Worm (Caenorhabditis elegans): ENCODE measurements around the gene F55H2.5.

The F55H2.5 gene

DNA sequence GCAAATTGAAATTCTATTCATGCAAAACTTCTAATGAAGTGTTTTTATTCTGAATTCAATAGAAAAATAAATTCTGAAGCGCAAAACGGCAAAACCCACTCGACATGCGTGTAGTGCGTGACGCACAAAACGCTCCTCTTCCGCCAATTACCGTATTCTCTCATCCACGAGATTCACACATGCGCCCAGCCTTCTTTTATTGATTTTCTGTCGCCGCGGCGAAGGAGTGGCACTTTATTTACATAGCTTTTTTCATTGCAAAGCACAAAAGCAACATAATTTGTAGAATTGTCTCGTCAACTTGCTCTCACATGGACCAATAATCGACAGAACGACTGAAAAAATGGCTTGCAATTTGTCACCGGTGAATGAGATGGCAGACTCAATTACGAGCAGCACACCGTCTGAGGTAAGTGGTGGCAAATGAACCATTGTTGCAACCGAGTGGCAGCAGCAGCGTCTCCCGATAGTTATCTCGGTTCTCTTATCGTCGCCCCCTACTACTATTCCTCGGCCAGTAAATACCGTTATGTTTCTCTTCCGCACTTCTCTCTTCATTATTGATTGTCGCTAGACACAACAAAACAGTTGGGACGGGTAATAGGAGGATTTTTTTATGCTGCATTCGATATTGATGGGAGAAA, 34.9 kb downstream of the F55H2.5 start, which contains the start of gene unc-16:
unc-16 (plus strand) TSS at position 243 of the 644 bp plus-strand sequence.
- TF ChIP-seq ceh-48 (tag; optimal IDR thresholded peaks at IDR 0.05) (peak; percentile 99), unc-42 (tag; optimal IDR thresholded peaks at IDR 0.05) (peak; percentile 36), unc-55 (GFP tag; optimal IDR thresholded peaks at IDR 0.05) (peak; percentile 90), nhr-11 (tag; optimal IDR thresholded peaks at IDR 0.05) (no peak), elt-2 (tag; optimal IDR thresholded peaks at IDR 0.05) (peak; percentile 47), ceh-19 (GFP tag; optimal IDR thresholded peaks at IDR 0.05) (no peak), nfya-1 (tag; optimal IDR thresholded peaks at IDR 0.05) (peak; percentile 95), hlh-13 (GFP tag; optimal IDR thresholded peaks at IDR 0.05) (no peak), ztf-16 (tag; optimal IDR thresholded peaks at IDR 0.05) (peak; percentile 56), pqm-1 (tag; optimal IDR thresholded peaks at IDR 0.05) (no peak), ref-2 (tag; optimal IDR thresholded peaks at IDR 0.05) (peak; percentile 25), hlh-30 (tag; optimal IDR thresholded peaks at IDR 0.05; ENCODE audit: insufficient read depth) (peak; percentile 93), pha-4 (tag; optimal IDR thresholded peaks at IDR 0.05) (peak; percentile 78), syd-9 (tag; optimal IDR thresholded peaks at IDR 0.05) (no peak), madf-2 (tag; optimal IDR thresholded peaks at IDR 0.05) (no peak), ceh-34 (tag; optimal IDR thresholded peaks at IDR 0.05) (peak; percentile 70), rnt-1 (tag; optimal IDR thresholded peaks at IDR 0.05) (peak; percentile 36), ets-4 (tag; optimal IDR thresholded peaks at IDR 0.05) (peak; percentile 40), hlh-8 (tag; optimal IDR thresholded peaks at IDR 0.05) (peak; percentile 55), unc-86 (tag; optimal IDR thresholded peaks at IDR 0.05) (peak; percentile 0), ceh-31 (tag; optimal IDR thresholded peaks at IDR 0.05) (peak; percentile 84), K09A11.1 (tag; optimal IDR thresholded peaks at IDR 0.05; ENCODE audit: insufficient read depth) (no peak), pax-1 (tag; optimal IDR thresholded peaks at IDR 0.05) (no peak), mec-3 (tag; optimal IDR thresholded peaks at IDR 0.05; ENCODE audit: borderline replicate concordance) (no peak), tbx-2 (tag; optimal IDR thresholded peaks at IDR 0.05) (peak; percentile 74), ama-1 (optimal IDR thresholded peaks at IDR 0.05) (peak; percentile 1), fkh-10 (GFP tag; optimal IDR thresholded peaks at IDR 0.05) (no peak), hlh-15 (tag; optimal IDR thresholded peaks at IDR 0.05) (no peak), ceh-18 (tag; optimal IDR thresholded peaks at IDR 0.05) (peak; percentile 58), tbx-7 (tag; optimal IDR thresholded peaks at IDR 0.05) (no peak)

ce11 chrIII:9556300-9556699, 45.0 kb downstream of the F55H2.5 start, which contains the start of gene ZK1098.11:
Gene ZK1098.11, plus strand, starts transcription at chrIII:9556600.
- TF ChIP-seq ceh-22 (tag; optimal IDR thresholded peaks at IDR 0.05): no peak
- no peak for TF ChIP-seq pros-1 (tag; optimal IDR thresholded peaks at IDR 0.05)
- TF ChIP-seq odd-2 (tag; optimal IDR thresholded peaks at IDR 0.05): no peak
- TF ChIP-seq pag-3 (tag; optimal IDR thresholded peaks at IDR 0.05; ENCODE audit: borderline replicate concordance): no peak
- no peak for TF ChIP-seq npax-4 (tag; optimal IDR thresholded peaks at IDR 0.05)
- no peak for TF ChIP-seq pha-2 (tag; optimal IDR thresholded peaks at IDR 0.05)
- no peak for TF ChIP-seq C08G9.2 (tag; optimal IDR thresholded peaks at IDR 0.05)
- no peak for TF ChIP-seq ceh-14 (tag; optimal IDR thresholded peaks at IDR 0.05)
- no peak for TF ChIP-seq hlh-15 (tag; optimal IDR thresholded peaks at IDR 0.05)
- TF ChIP-seq madf-2 (tag; optimal IDR thresholded peaks at IDR 0.05): no peak
- TF ChIP-seq unc-86 (tag; optimal IDR thresholded peaks at IDR 0.05): no peak
- no peak for TF ChIP-seq lim-6 (tag; optimal IDR thresholded peaks at IDR 0.05)
- TF ChIP-seq che-1 (tag; optimal IDR thresholded peaks at IDR 0.05): no peak
- TF ChIP-seq elt-2 (tag; optimal IDR thresholded peaks at IDR 0.05): no peak
- TF ChIP-seq hlh-8 (tag; optimal IDR thresholded peaks at IDR 0.05): no peak
- TF ChIP-seq tbx-2 (tag; optimal IDR thresholded peaks at IDR 0.05): no peak
- no peak for TF ChIP-seq fkh-10 (GFP tag; optimal IDR thresholded peaks at IDR 0.05)

ce11 chrIII:9558463-9558862, 47.2 kb downstream of the F55H2.5 start, which contains the start of gene C48B4.6:
Gene C48B4.6, minus strand, starts transcription at chrIII:9558563.
- TF ChIP-seq fkh-6 (tag; optimal IDR thresholded peaks at IDR 0.05): no peak
- no peak for TF ChIP-seq ceh-2 (tag; optimal IDR thresholded peaks at IDR 0.05)
- no peak for TF ChIP-seq T23F11.4 (GFP tag; optimal IDR thresholded peaks at IDR 0.05)
- TF ChIP-seq rnt-1 (tag; optimal IDR thresholded peaks at IDR 0.05): no peak
- no peak for TF ChIP-seq dmd-4 (tag; optimal IDR thresholded peaks at IDR 0.05; ENCODE audit: borderline replicate concordance)
- no peak for TF ChIP-seq che-1 (tag; optimal IDR thresholded peaks at IDR 0.05)
- TF ChIP-seq fkh-10 (GFP tag; optimal IDR thresholded peaks at IDR 0.05): no peak
- no peak for TF ChIP-seq ceh-24 (tag; optimal IDR thresholded peaks at IDR 0.05)
- no peak for TF ChIP-seq pqm-1 (tag; optimal IDR thresholded peaks at IDR 0.05)
- no peak for TF ChIP-seq sdc-2 (tag; optimal IDR thresholded peaks at IDR 0.05)
- TF ChIP-seq C08G9.2 (tag; optimal IDR thresholded peaks at IDR 0.05): no peak
- TF ChIP-seq sox-4 (tag; optimal IDR thresholded peaks at IDR 0.05): no peak
- no peak for TF ChIP-seq ceh-19 (GFP tag; optimal IDR thresholded peaks at IDR 0.05)
